Fruit fly (Drosophila melanogaster) whole organism, embryonic: ENCODE measurements around the gene Pop4.

ENCODE experiments used
- Ada2b ChIP-seq: fragments of 200-800 bp; sonication (Bioruptor generic); IDR thresholded peaks from 2 replicates; pipeline ENCODE4 v1.3.6; 2022; ENCODE audit warnings: missing biosample characterization, missing genetic modification characterization
- CG10209 ChIP-seq: fragments of 200-800 bp; sonication (Bioruptor generic); optimal IDR thresholded peaks from 3 replicates; lab custom pipeline; 2017; ENCODE audit warnings: missing biosample characterization, mild to moderate bottlenecking, missing genetic modification characterization, missing genetic modification reagents
- CG10543 ChIP-seq: fragments of 200-800 bp; sonication (Bioruptor generic); optimal IDR thresholded peaks from 3 replicates; lab custom pipeline; 2017; ENCODE audit warnings: missing biosample characterization, mild to moderate bottlenecking, missing genetic modification characterization, moderate library complexity
- CG11504 ChIP-seq: fragments of 200-800 bp; sonication (Bioruptor generic); optimal IDR thresholded peaks from 3 replicates; lab custom pipeline; 2019; ENCODE audit warnings: missing biosample characterization, mild to moderate bottlenecking, missing genetic modification characterization, moderate library complexity
- CG13775 ChIP-seq: fragments of 200-800 bp; sonication (Bioruptor generic); optimal IDR thresholded peaks from 3 replicates; lab custom pipeline; 2017; ENCODE audit warnings: missing biosample characterization, mild to moderate bottlenecking, missing genetic modification characterization
- CG14441 ChIP-seq: fragments of 200-800 bp; sonication (Bioruptor generic); IDR thresholded peaks from 2 replicates; pipeline ENCODE4 v1.3.6; 2022; ENCODE audit warnings: missing biosample characterization, missing genetic modification characterization
- CG14965 ChIP-seq: fragments of 200-800 bp; sonication (Bioruptor generic); optimal IDR thresholded peaks from 2 replicates; lab custom pipeline; 2016; ENCODE audit warnings: missing biosample characterization, missing genetic modification characterization, borderline replicate concordance
- CG15011 ChIP-seq: fragments of 200-800 bp; sonication (Bioruptor generic); optimal IDR thresholded peaks from 3 replicates; lab custom pipeline; 2018; ENCODE audit warnings: missing biosample characterization, mild to moderate bottlenecking, missing genetic modification characterization
- CG15479 ChIP-seq: fragments of 200-800 bp; sonication (Bioruptor generic); optimal IDR thresholded peaks from 3 replicates; lab custom pipeline; 2019; ENCODE audit warnings: missing biosample characterization, mild to moderate bottlenecking, missing genetic modification characterization, moderate library complexity
- CG15601 ChIP-seq: fragments of 200-800 bp; sonication (Bioruptor generic); optimal IDR thresholded peaks from 3 replicates; lab custom pipeline; 2019; ENCODE audit warnings: missing biosample characterization, mild to moderate bottlenecking, missing genetic modification characterization, moderate library complexity
- CG17328 ChIP-seq: fragments of 200-800 bp; sonication (Bioruptor generic); IDR thresholded peaks from 2 replicates; pipeline ENCODE4 v1.3.6; 2022; ENCODE audit warnings: missing biosample characterization, missing genetic modification characterization
- CG17829 ChIP-seq: fragments of 200-800 bp; optimal IDR thresholded peaks from 2 replicates; lab custom pipeline; 2019; ENCODE audit warnings: missing biosample characterization, mild to moderate bottlenecking, missing genetic modification characterization, moderate library complexity
- CG2199 ChIP-seq: fragments of 200-800 bp; sonication (Bioruptor generic); IDR thresholded peaks from 3 replicates; pipeline ENCODE4 v1.3.6; 2022; ENCODE audit warnings: missing biosample characterization, missing genetic modification characterization
- CG31224 ChIP-seq: fragments of 200-800 bp; sonication (Bioruptor generic); IDR thresholded peaks from 2 replicates; pipeline ENCODE4 v1.3.6; 2022; ENCODE audit warnings: missing biosample characterization, missing genetic modification characterization
- CG3281 ChIP-seq: fragments of 200-800 bp; sonication (Bioruptor generic); optimal IDR thresholded peaks from 3 replicates; lab custom pipeline; 2017; ENCODE audit warnings: missing biosample characterization, mild to moderate bottlenecking, missing genetic modification characterization
- CG3838 ChIP-seq: fragments of 200-800 bp; sonication (Bioruptor generic); optimal IDR thresholded peaks from 3 replicates; lab custom pipeline; 2016; ENCODE audit warnings: missing biosample characterization, missing genetic modification characterization
- CG4328 ChIP-seq: fragments of 200-800 bp; sonication (Bioruptor generic); optimal IDR thresholded peaks from 3 replicates; lab custom pipeline; 2017; ENCODE audit warnings: missing biosample characterization, missing genetic modification reagents, missing genetic modification characterization
- CG4424 ChIP-seq: fragments of 200-800 bp; sonication (Bioruptor generic); optimal IDR thresholded peaks from 3 replicates; lab custom pipeline; 2016; ENCODE audit warnings: missing biosample characterization, missing genetic modification characterization
- CG4730 ChIP-seq: fragments of 200-800 bp; sonication (Bioruptor generic); IDR thresholded peaks from 2 replicates; pipeline ENCODE4 v1.3.6; 2022; ENCODE audit warnings: missing biosample characterization, missing genetic modification characterization
- CG4854 ChIP-seq: fragments of 200-800 bp; sonication (Bioruptor generic); optimal IDR thresholded peaks from 2 replicates; lab custom pipeline; 2016; ENCODE audit warnings: missing biosample characterization, missing genetic modification characterization, inconsistent platforms
- CG5180 ChIP-seq: fragments of 200-800 bp; sonication (Bioruptor generic); optimal IDR thresholded peaks from 3 replicates; lab custom pipeline; 2017; ENCODE audit warnings: missing biosample characterization, missing genetic modification characterization, mild to moderate bottlenecking, moderate library complexity, missing genetic modification reagents
- CG6683 ChIP-seq: fragments of 200-800 bp; sonication (Bioruptor generic); optimal IDR thresholded peaks from 2 replicates; lab custom pipeline; 2017; ENCODE audit warnings: missing biosample characterization, mild to moderate bottlenecking, missing genetic modification characterization, missing genetic modification reagents
- CG7556 ChIP-seq: fragments of 200-800 bp; sonication (Bioruptor generic); optimal IDR thresholded peaks from 2 replicates; lab custom pipeline; 2017; ENCODE audit warnings: missing biosample characterization, mild to moderate bottlenecking, missing genetic modification characterization
- CG7786 ChIP-seq: fragments of 200-800 bp; sonication (Bioruptor generic); optimal IDR thresholded peaks from 2 replicates; lab custom pipeline; 2016; ENCODE audit warnings: missing biosample characterization, missing genetic modification characterization
- CG8478 ChIP-seq: fragments of >200 bp; optimal IDR thresholded peaks from 2 replicates; lab custom pipeline; 2018
- Camta ChIP-seq: fragments of 200-800 bp; sonication (Bioruptor generic); optimal IDR thresholded peaks from 2 replicates; lab custom pipeline; 2016; ENCODE audit warnings: missing biosample characterization, missing genetic modification characterization
- CkIIα-i1 ChIP-seq: fragments of 200-800 bp; sonication (Bioruptor generic); IDR thresholded peaks from 2 replicates; pipeline ENCODE4 v1.3.6; 2022; ENCODE audit warnings: missing biosample characterization, missing genetic modification characterization
- CoRest ChIP-seq: fragments of 200-800 bp; sonication (Bioruptor generic); optimal IDR thresholded peaks from 3 replicates; lab custom pipeline; 2018; ENCODE audit warnings: missing biosample characterization, mild to moderate bottlenecking, missing genetic modification characterization, moderate library complexity
- D19A ChIP-seq: fragments of 200-800 bp; optimal IDR thresholded peaks from 3 replicates; lab custom pipeline; 2019; ENCODE audit warnings: missing biosample characterization, mild to moderate bottlenecking, missing genetic modification characterization, moderate library complexity
- E2f2 ChIP-seq: fragments of 200-800 bp; sonication (Bioruptor generic); IDR thresholded peaks from 2 replicates; pipeline ENCODE4 v1.3.6; 2022; ENCODE audit warnings: missing biosample characterization, missing genetic modification characterization
- Hmr ChIP-seq: fragments of 200-800 bp; sonication (Bioruptor generic); optimal IDR thresholded peaks from 3 replicates; lab custom pipeline; 2017; ENCODE audit warnings: mild to moderate bottlenecking, missing biosample characterization, missing genetic modification reagents, missing genetic modification characterization
- Jarid2 ChIP-seq: fragments of 200-800 bp; sonication (Bioruptor generic); optimal IDR thresholded peaks from 3 replicates; lab custom pipeline; 2017; ENCODE audit warnings: mild to moderate bottlenecking, missing biosample characterization, missing genetic modification reagents, missing genetic modification characterization
- Oli ChIP-seq: fragments of 200-800 bp; sonication (Bioruptor generic); optimal IDR thresholded peaks from 2 replicates; lab custom pipeline; 2018; ENCODE audit warnings: missing biosample characterization, mild to moderate bottlenecking, missing genetic modification characterization, moderate library complexity
- Sin3A ChIP-seq: fragments of >200 bp; optimal IDR thresholded peaks from 2 replicates; lab custom pipeline; 2018
- ato ChIP-seq: fragments of 200-800 bp; sonication (Bioruptor generic); IDR thresholded peaks from 2 replicates; pipeline ENCODE4 v1.3.6; 2022; ENCODE audit warnings: missing biosample characterization, missing genetic modification characterization; ENCODE audit not compliant: partially characterized antibody
- bowl ChIP-seq: fragments of 200-800 bp; sonication (Bioruptor generic); IDR thresholded peaks from 2 replicates; pipeline ENCODE4 v1.3.6; 2022; ENCODE audit warnings: missing biosample characterization, missing genetic modification characterization
- chn ChIP-seq: fragments of 200-800 bp; sonication (Bioruptor generic); optimal IDR thresholded peaks from 2 replicates; lab custom pipeline; 2016; ENCODE audit warnings: missing biosample characterization, missing genetic modification characterization
- danr ChIP-seq: fragments of 200-800 bp; sonication (Bioruptor generic); IDR thresholded peaks from 2 replicates; pipeline ENCODE4 v1.3.6; 2022; ENCODE audit warnings: missing biosample characterization, missing genetic modification characterization
- esg ChIP-seq: fragments of 200-800 bp; sonication (Bioruptor generic); conservative IDR thresholded peaks from 2 replicates; pipeline ENCODE4 v1.3.6; 2022; ENCODE audit warnings: missing biosample characterization, missing genetic modification characterization
- fd3F ChIP-seq: fragments of 200-800 bp; sonication (Bioruptor generic); optimal IDR thresholded peaks from 2 replicates; lab custom pipeline; 2018; ENCODE audit warnings: missing biosample characterization, mild to moderate bottlenecking, missing genetic modification characterization, moderate library complexity
- fd96Cb ChIP-seq: fragments of 200-800 bp; sonication (Bioruptor generic); optimal IDR thresholded peaks from 2 replicates; lab custom pipeline; 2018; ENCODE audit warnings: missing biosample characterization, mild to moderate bottlenecking, missing genetic modification characterization, moderate library complexity
- fru ChIP-seq: fragments of >200 bp; optimal IDR thresholded peaks from 2 replicates; lab custom pipeline; 2017
- mam ChIP-seq: fragments of 200-800 bp; sonication (Bioruptor generic); optimal IDR thresholded peaks from 3 replicates; lab custom pipeline; 2016; ENCODE audit warnings: missing biosample characterization, missing genetic modification characterization
- oc ChIP-seq: fragments of 200-800 bp; sonication (Bioruptor generic); optimal IDR thresholded peaks from 2 replicates; lab custom pipeline; 2018; ENCODE audit warnings: missing biosample characterization, mild to moderate bottlenecking, missing genetic modification characterization, moderate library complexity
- ro ChIP-seq: fragments of 200-800 bp; sonication (Bioruptor generic); IDR thresholded peaks from 2 replicates; pipeline ENCODE4 v1.3.6; 2022; ENCODE audit warnings: missing biosample characterization, missing genetic modification characterization
- shn ChIP-seq: fragments of 200-800 bp; sonication (Bioruptor generic); optimal IDR thresholded peaks from 3 replicates; lab custom pipeline; 2016; ENCODE audit warnings: missing biosample characterization, missing genetic modification characterization
- stc ChIP-seq: fragments of 200-800 bp; sonication (Bioruptor generic); IDR thresholded peaks from 2 replicates; pipeline ENCODE4 v1.3.6; 2022; ENCODE audit warnings: missing biosample characterization, missing genetic modification characterization
- vfl ChIP-seq: fragments of 200-800 bp; sonication (Bioruptor generic); optimal IDR thresholded peaks from 2 replicates; lab custom pipeline; 2016; ENCODE audit warnings: missing biosample characterization, missing genetic modification characterization
- z ChIP-seq: fragments of 200-800 bp; sonication (Bioruptor generic); IDR thresholded peaks from 3 replicates; pipeline ENCODE4 v1.3.6; 2022; ENCODE audit warnings: missing biosample characterization, missing genetic modification characterization
- zfh2 ChIP-seq: fragments of 200-800 bp; sonication (Bioruptor generic); optimal IDR thresholded peaks from 2 replicates; lab custom pipeline; 2016; ENCODE audit warnings: missing biosample characterization, missing genetic modification characterization

Gene Pop4

dm6 chr3L:7988828-7989673, 10.6 kb upstream of the Pop4 start (continued):
- TF ChIP-seq CG15011 (GFP tag; lab: Kevin White, UChicago): peak; percentile 15
- TF ChIP-seq CG17829: peak; percentile 84
- peak; percentile 25; the same call in 1 of the 2 replicates for TF ChIP-seq Ada2b (GFP tag; lab: Robert Waterston, UW)
- TF ChIP-seq fd96Cb (tag; lab: Kevin White, UChicago): peak; percentile 83
- no peak for TF ChIP-seq ato (GFP tag; lab: Robert Waterston, UW)
- no peak for TF ChIP-seq bowl (GFP tag; lab: Robert Waterston, UW)
- TF ChIP-seq ro (GFP tag; lab: Robert Waterston, UW): peak; percentile 31; the same call in 1 of the 2 replicates
- TF ChIP-seq CG3281: peak; percentile 35
- peak; percentile 65 for TF ChIP-seq CG13775 (GFP tag; lab: Kevin White, UChicago)
- peak; percentile 44 for TF ChIP-seq chn (GFP tag; lab: Kevin White, UChicago)
- TF ChIP-seq vfl (GFP tag; lab: Kevin White, UChicago): no peak
- no peak for TF ChIP-seq CG7786 (GFP tag; lab: Kevin White, UChicago)
- TF ChIP-seq z: no peak; the same call in 2 of the 3 replicates
- peak; percentile 42; the same call in 1 of the 2 replicates for TF ChIP-seq CG14441 (GFP tag; lab: Robert Waterston, UW)
- TF ChIP-seq CG10543 (GFP tag; lab: Kevin White, UChicago): no peak
- TF ChIP-seq CG10209 (GFP tag; lab: Kevin White, UChicago): peak; percentile 72
- no peak for TF ChIP-seq CG14965 (GFP tag; lab: Kevin White, UChicago)
- peak; percentile 7 for TF ChIP-seq CG4854
- no peak for TF ChIP-seq fru
- peak; percentile 77 for TF ChIP-seq Oli (tag; lab: Kevin White, UChicago)
- TF ChIP-seq CG15601: peak; percentile 83
- peak; percentile 35 for TF ChIP-seq CG17328
- TF ChIP-seq CG7556 (GFP tag; lab: Kevin White, UChicago): peak; percentile 78
- peak; percentile 66; the same call in 1 of the 3 replicates for TF ChIP-seq CG2199 (GFP tag; lab: Robert Waterston, UW)
- no peak for TF ChIP-seq danr (GFP tag; lab: Robert Waterston, UW)
- no peak for TF ChIP-seq CG4730 (GFP tag; lab: Robert Waterston, UW)
- TF ChIP-seq Hmr: peak; percentile 21
- TF ChIP-seq CoRest: peak; percentile 68
- TF ChIP-seq Jarid2 (GFP tag; lab: Kevin White, UChicago): peak; percentile 23
- no peak for TF ChIP-seq CG3838 (GFP tag; lab: Kevin White, UChicago)
- no peak for TF ChIP-seq CkIIα-i1 (GFP tag; lab: Robert Waterston, UW)
- peak; percentile 22; the same call in 1 of the 2 replicates for TF ChIP-seq E2f2
- peak; percentile 85 for TF ChIP-seq CG4424 (GFP tag; lab: Kevin White, UChicago)
- TF ChIP-seq mam (GFP tag; lab: Kevin White, UChicago): peak; percentile 7
- no peak for TF ChIP-seq fd3F (GFP tag; lab: Kevin White, UChicago)
- TF ChIP-seq Sin3A (lab: Kevin White, UChicago): no peak
- no peak for TF ChIP-seq CG8478 (lab: Kevin White, UChicago)
- TF ChIP-seq CG4328 (GFP tag; lab: Kevin White, UChicago): no peak
- TF ChIP-seq esg: peak; percentile 57
- peak; percentile 46; the same call in 1 of the 2 replicates for TF ChIP-seq stc
- peak; percentile 69 for TF ChIP-seq D19A
- TF ChIP-seq CG15479 (GFP tag; lab: Kevin White, UChicago): no peak
- peak; percentile 47 for TF ChIP-seq oc (tag; lab: Kevin White, UChicago)
- TF ChIP-seq CG11504 (tag; lab: Kevin White, UChicago): peak; percentile 74
- peak; percentile 58 for TF ChIP-seq Camta (GFP tag; lab: Kevin White, UChicago)
- TF ChIP-seq CG6683: no peak
- TF ChIP-seq shn: peak; percentile 14
- TF ChIP-seq CG5180 (GFP tag; lab: Kevin White, UChicago): peak; percentile 33
- no peak for TF ChIP-seq zfh2
- TF ChIP-seq CG31224 (GFP tag; lab: Robert Waterston, UW): no peak
